Fruit fly (Drosophila melanogaster) whole organism, wandering third instar larva: ENCODE results near the gene CG33080.

ENCODE experiments used
- Abd-B ChIP-seq: fragments of >200 bp; optimal IDR thresholded peaks from 2 replicates; lab custom pipeline; 2017; ENCODE audit warnings: missing biosample characterization, missing genetic modification characterization
- Myc ChIP-seq: fragments of >200 bp; optimal IDR thresholded peaks from 2 replicates; lab custom pipeline; 2017
- dmrt93B ChIP-seq: fragments of 200-800 bp; sonication (Bioruptor generic); optimal IDR thresholded peaks from 2 replicates; lab custom pipeline; 2018; ENCODE audit warnings: missing biosample characterization, mild to moderate bottlenecking, missing genetic modification characterization
- h ChIP-seq: fragments of 200-800 bp; sonication (Bioruptor generic); optimal IDR thresholded peaks from 3 replicates; lab custom pipeline; 2016; ENCODE audit warnings: missing biosample characterization, mild to moderate bottlenecking, missing genetic modification characterization
- lola ChIP-seq: fragments of >200 bp; optimal IDR thresholded peaks from 2 replicates; lab custom pipeline; 2017; ENCODE audit warnings: missing biosample characterization, missing genetic modification characterization
- pan ChIP-seq: fragments of >200 bp; optimal IDR thresholded peaks from 2 replicates; lab custom pipeline; 2017
- tai ChIP-seq: sonication (Bioruptor generic); optimal IDR thresholded peaks from 2 replicates; lab custom pipeline; 2016; ENCODE audit warnings: missing biosample characterization, missing genetic modification characterization
- usp ChIP-seq: fragments of >200 bp; optimal IDR thresholded peaks from 2 replicates; lab custom pipeline; 2017; ENCODE audit warnings: missing biosample characterization, missing genetic modification characterization

DNA sequence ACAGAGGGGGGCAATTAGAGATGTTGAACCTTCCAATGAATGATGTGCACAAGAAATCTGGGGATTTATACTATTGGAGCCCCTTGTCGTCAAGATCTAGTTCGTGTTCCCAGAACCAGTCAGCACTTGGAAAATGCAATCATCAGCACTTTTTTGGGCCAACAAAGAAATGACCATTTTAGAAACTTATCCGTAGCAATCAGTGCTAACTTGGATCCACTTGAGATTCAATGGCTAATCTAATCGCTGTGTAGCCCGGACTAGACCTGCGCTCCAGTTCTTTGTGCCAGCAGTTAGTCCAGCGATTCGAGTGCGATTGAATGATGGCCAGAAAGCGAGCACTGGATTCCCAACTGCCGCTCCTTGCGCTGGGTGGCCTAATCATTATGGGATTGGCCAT, 14.9 kb upstream of the CG33080 start, which contains the start of gene CG15773:
- no peak for TF ChIP-seq lola (GFP tag; lab: Kevin White, UChicago)
- no peak for TF ChIP-seq h (GFP tag; lab: Kevin White, UChicago)
- no peak for TF ChIP-seq tai (GFP tag; lab: Kevin White, UChicago)
- no peak for TF ChIP-seq Myc (lab: Kevin White, UChicago)
- no peak for TF ChIP-seq dmrt93B (GFP tag; lab: Kevin White, UChicago)
- TF ChIP-seq pan (lab: Kevin White, UChicago): no peak
- no peak for TF ChIP-seq Abd-B
- TF ChIP-seq usp: no peak
